Worm (Caenorhabditis elegans) whole organism, L1 larva: ENCODE data around the gene mrp-6.

ENCODE experiments used
- C04F5.9 ChIP-seq: sonication (generic microtip); optimal IDR thresholded peaks from 2 replicates; lab custom pipeline; 2016; ENCODE audit warnings: missing genetic modification characterization, missing compliant biosample characterization
- C34B4.2 ChIP-seq: sonication (generic microtip); optimal IDR thresholded peaks from 2 replicates; lab custom pipeline; 2017; ENCODE audit warnings: mild to moderate bottlenecking, missing genetic modification characterization, missing compliant biosample characterization
- Y116A8C.19 ChIP-seq: sonication (generic microtip); optimal IDR thresholded peaks from 2 replicates; lab custom pipeline; 2016; ENCODE audit warnings: missing compliant biosample characterization, missing genetic modification characterization, borderline replicate concordance
- aha-1 ChIP-seq: fragments of 150-350 bp; optimal IDR thresholded peaks from 2 replicates; lab custom pipeline; 2014; ENCODE audit warnings: missing biosample characterization, missing genetic modification characterization
- alr-1 ChIP-seq: fragments of 200-800 bp; sonication (Bioruptor generic); optimal IDR thresholded peaks from 2 replicates; lab custom pipeline; 2018; ENCODE audit warnings: borderline replicate concordance, mild to moderate bottlenecking, missing genetic modification characterization, missing compliant biosample characterization
- aly-2 ChIP-seq: fragments of 150-350 bp; optimal IDR thresholded peaks from 2 replicates; lab custom pipeline; 2014; ENCODE audit warnings: missing biosample characterization, missing genetic modification characterization
- blmp-1 ChIP-seq: fragments of 150-350 bp; optimal IDR thresholded peaks from 2 replicates; lab custom pipeline; 2014; ENCODE audit warnings: missing biosample characterization, missing genetic modification characterization
- ceh-82 ChIP-seq, 3 experiments: fragments of 150-350 bp in 1 of 3; sonication (generic microtip) in 2 of 3; optimal IDR thresholded peaks; 2 replicates each; lab custom pipeline; 2014 to 2017; ENCODE audit warnings: missing biosample characterization in 3 of 3, missing genetic modification characterization in 3 of 3
- ceh-88 ChIP-seq: fragments of 200-800 bp; sonication (Bioruptor generic); IDR thresholded peaks from 2 replicates; pipeline ENCODE4 v1.3.6; 2022; ENCODE audit warnings: missing genetic modification characterization, missing compliant biosample characterization
- ceh-90 ChIP-seq: sonication (generic microtip); optimal IDR thresholded peaks from 2 replicates; lab custom pipeline; 2016; ENCODE audit warnings: missing genetic modification characterization, missing compliant biosample characterization
- ces-1 ChIP-seq: fragments of 150-350 bp; optimal IDR thresholded peaks from 2 replicates; lab custom pipeline; 2014; ENCODE audit warnings: missing biosample characterization, missing genetic modification reagents, missing genetic modification characterization
- dsc-1 ChIP-seq: sonication (generic microtip); optimal IDR thresholded peaks from 2 replicates; lab custom pipeline; 2016; ENCODE audit warnings: mild to moderate bottlenecking, missing genetic modification characterization, missing compliant biosample characterization
- efl-1 ChIP-seq, 4 experiments: fragments of 150-350 bp; optimal IDR thresholded peaks in 3 of 4; peaks in 1 of 4; 1 replicate in 1 of 4; 2 replicates in 3 of 4; lab custom pipeline; 2014; ENCODE audit warnings: missing biosample characterization in 2 of 4, missing genetic modification characterization in 2 of 4, missing genetic modification reagents in 2 of 4
- egl-27 ChIP-seq, 2 experiments: fragments of 150-350 bp in 1 of 2; sonication (generic microtip); optimal IDR thresholded peaks; 3 replicates each; lab custom pipeline; 2017 to 2018; ENCODE audit warnings: missing biosample characterization in 2 of 2, missing genetic modification characterization in 2 of 2, missing genetic modification reagents in 2 of 2
- elt-2 ChIP-seq: sonication (generic microtip); optimal IDR thresholded peaks from 2 replicates; lab custom pipeline; 2016; ENCODE audit warnings: missing genetic modification characterization, mild to moderate bottlenecking, inconsistent platforms, missing compliant biosample characterization, missing genetic modification reagents
- elt-3 ChIP-seq, 6 experiments: fragments of 150-350 bp in 1 of 6; sonication (generic microtip); optimal IDR thresholded peaks; 2 replicates each; lab custom pipeline; 2017 to 2018; ENCODE audit warnings: missing biosample characterization in 6 of 6, missing genetic modification characterization in 6 of 6, inconsistent platforms in 1 of 6
- fkh-4 ChIP-seq: sonication (generic microtip); optimal IDR thresholded peaks from 2 replicates; lab custom pipeline; 2016; ENCODE audit warnings: missing compliant biosample characterization, missing genetic modification characterization, borderline replicate concordance
- fkh-8 ChIP-seq: sonication (generic microtip); optimal IDR thresholded peaks from 2 replicates; lab custom pipeline; 2016; ENCODE audit warnings: mild to moderate bottlenecking, missing genetic modification characterization, missing compliant biosample characterization
- lin-13 ChIP-seq: fragments of 150-350 bp; optimal IDR thresholded peaks from 2 replicates; lab custom pipeline; 2014; ENCODE audit warnings: missing biosample characterization, missing genetic modification reagents, missing genetic modification characterization
- lin-14 ChIP-seq: fragments of 200-800 bp; sonication (Bioruptor generic); optimal IDR thresholded peaks from 2 replicates; lab custom pipeline; 2018; ENCODE audit warnings: mild to moderate bottlenecking, missing genetic modification characterization, moderate library complexity, missing compliant biosample characterization
- lin-15B ChIP-seq: fragments of 150-350 bp; sonication (generic microtip); optimal IDR thresholded peaks from 3 replicates; lab custom pipeline; 2014; ENCODE audit warnings: missing biosample characterization, missing genetic modification characterization
- lin-39 ChIP-seq: fragments of 150-350 bp; optimal IDR thresholded peaks from 2 replicates; lab custom pipeline; 2014; ENCODE audit warnings: missing biosample characterization, missing genetic modification reagents, missing genetic modification characterization
- lsy-2 ChIP-seq, 2 experiments: fragments of 150-350 bp; optimal IDR thresholded peaks; 2 replicates each; lab custom pipeline; 2014; ENCODE audit warnings: missing biosample characterization in 2 of 2, missing genetic modification characterization in 2 of 2
- mab-9 ChIP-seq: fragments of 200-800 bp; sonication (Bioruptor generic); IDR thresholded peaks from 2 replicates; pipeline ENCODE4 v1.3.6; 2022; ENCODE audit warnings: missing genetic modification reagents, missing genetic modification characterization, missing compliant biosample characterization
- mdl-1 ChIP-seq, 2 experiments: fragments of 150-350 bp; optimal IDR thresholded peaks; 2 replicates each; lab custom pipeline; 2014 to 2017; ENCODE audit warnings: missing biosample characterization in 2 of 2, missing genetic modification characterization in 2 of 2, inconsistent platforms in 1 of 2
- mef-2 ChIP-seq: fragments of 150-350 bp; optimal IDR thresholded peaks from 2 replicates; lab custom pipeline; 2014; ENCODE audit warnings: missing biosample characterization, missing genetic modification characterization
- mep-1 ChIP-seq: fragments of 150-350 bp; optimal IDR thresholded peaks from 2 replicates; lab custom pipeline; 2014; ENCODE audit warnings: missing biosample characterization, missing genetic modification characterization
- nhr-12 ChIP-seq: sonication (generic microtip); optimal IDR thresholded peaks from 2 replicates; lab custom pipeline; 2017; ENCODE audit warnings: missing biosample characterization, missing genetic modification characterization
- nhr-19 ChIP-seq: fragments of 200-800 bp; sonication (Bioruptor generic); conservative IDR thresholded peaks from 2 replicates; pipeline ENCODE4 v1.3.6; 2022; ENCODE audit warnings: missing genetic modification characterization, missing compliant biosample characterization
- nhr-20 ChIP-seq: sonication (generic microtip); optimal IDR thresholded peaks from 2 replicates; lab custom pipeline; 2016; ENCODE audit warnings: mild to moderate bottlenecking, missing genetic modification characterization, missing compliant biosample characterization
- nhr-237 ChIP-seq: fragments of 150-350 bp; optimal IDR thresholded peaks from 2 replicates; lab custom pipeline; 2014; ENCODE audit warnings: missing biosample characterization, missing genetic modification characterization
- nhr-47 ChIP-seq: sonication (generic microtip); optimal IDR thresholded peaks from 2 replicates; lab custom pipeline; 2016; ENCODE audit warnings: mild to moderate bottlenecking, missing genetic modification characterization, moderate library complexity, missing compliant biosample characterization
- nhr-71 ChIP-seq: sonication (generic microtip); optimal IDR thresholded peaks from 2 replicates; lab custom pipeline; 2016; ENCODE audit warnings: mild to moderate bottlenecking, missing genetic modification characterization, moderate library complexity, missing compliant biosample characterization
- nhr-77 ChIP-seq: fragments of 150-350 bp; optimal IDR thresholded peaks from 2 replicates; lab custom pipeline; 2014; ENCODE audit warnings: missing biosample characterization, missing genetic modification characterization
- nhr-85 ChIP-seq: sonication (generic microtip); peaks from one replicate; lab custom pipeline; 2016; ENCODE audit warnings: missing genetic modification characterization, inconsistent platforms, missing compliant biosample characterization
- pag-3 ChIP-seq: sonication (generic microtip); optimal IDR thresholded peaks from 2 replicates; lab custom pipeline; 2017; ENCODE audit warnings: missing genetic modification characterization, mild to moderate bottlenecking, missing compliant biosample characterization, antibody characterized with exemption, borderline replicate concordance; ENCODE audit not compliant: insufficient read depth
- rnt-1 ChIP-seq: sonication (generic microtip); optimal IDR thresholded peaks from 2 replicates; lab custom pipeline; 2016; ENCODE audit warnings: mild to moderate bottlenecking, missing genetic modification characterization, moderate library complexity, missing compliant biosample characterization
- sox-4 ChIP-seq: sonication (generic microtip); optimal IDR thresholded peaks from 2 replicates; lab custom pipeline; 2016; ENCODE audit warnings: missing genetic modification characterization, missing compliant biosample characterization
- sptf-1 ChIP-seq: fragments of 150-350 bp; optimal IDR thresholded peaks from 2 replicates; lab custom pipeline; 2014; ENCODE audit warnings: missing biosample characterization, missing genetic modification characterization
- tbx-2 ChIP-seq: sonication (generic microtip); optimal IDR thresholded peaks from 2 replicates; lab custom pipeline; 2016; ENCODE audit warnings: missing genetic modification characterization, missing compliant biosample characterization
- tlp-1 ChIP-seq: fragments of 150-350 bp; optimal IDR thresholded peaks from 2 replicates; lab custom pipeline; 2014; ENCODE audit warnings: missing biosample characterization, missing genetic modification characterization
- unc-62 ChIP-seq: fragments of 150-350 bp; optimal IDR thresholded peaks from 2 replicates; lab custom pipeline; 2014; ENCODE audit warnings: missing biosample characterization, missing genetic modification reagents, missing genetic modification characterization
- unc-86 ChIP-seq: sonication (generic microtip); optimal IDR thresholded peaks from 2 replicates; lab custom pipeline; 2016; ENCODE audit warnings: missing genetic modification characterization, missing compliant biosample characterization
- unc-98 ChIP-seq: fragments of 200-800 bp; sonication (Bioruptor generic); IDR thresholded peaks from 2 replicates; pipeline ENCODE4 v1.3.6; 2022; ENCODE audit warnings: missing genetic modification characterization, missing compliant biosample characterization
- xbp-1 ChIP-seq: sonication (generic microtip); optimal IDR thresholded peaks from 2 replicates; lab custom pipeline; 2016; ENCODE audit warnings: missing genetic modification characterization, missing compliant biosample characterization
- zag-1 ChIP-seq: fragments of 150-350 bp; optimal IDR thresholded peaks from 2 replicates; lab custom pipeline; 2014; ENCODE audit warnings: missing biosample characterization, missing genetic modification characterization
- ztf-11 ChIP-seq, 2 experiments: sonication (generic microtip); optimal IDR thresholded peaks; 2 replicates each; lab custom pipeline; 2016 to 2017; ENCODE audit warnings: missing genetic modification characterization in 2 of 2, missing biosample characterization in 1 of 2, missing compliant biosample characterization in 1 of 2

The mrp-6 gene

DNA sequence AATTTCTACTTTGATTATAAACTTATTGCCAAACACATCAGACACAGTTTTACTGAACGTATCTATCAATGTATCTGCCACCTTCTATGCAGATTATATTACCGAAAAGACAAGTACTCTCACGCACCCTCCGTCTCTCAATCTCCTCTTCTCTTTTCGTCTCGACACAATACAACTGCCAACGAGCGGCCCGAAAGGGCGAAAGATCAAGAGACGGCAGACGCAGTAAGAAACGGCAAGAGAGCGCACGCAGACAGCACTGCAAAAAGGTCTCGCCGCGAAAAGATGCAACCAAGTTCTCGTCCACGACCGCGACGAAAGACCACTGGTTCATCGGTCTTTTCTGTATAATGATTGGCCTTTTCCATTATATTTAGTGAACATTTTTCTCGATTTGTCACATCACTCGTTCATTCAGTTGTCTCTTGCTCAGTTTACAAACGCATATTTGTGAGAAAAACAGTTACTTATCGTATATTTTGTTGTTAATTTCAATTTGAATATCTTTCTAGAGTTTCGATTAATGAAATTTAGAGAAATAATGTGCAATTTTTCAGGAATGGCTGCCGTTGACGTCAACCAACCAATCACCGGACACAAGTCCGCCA lies 4.1 kb upstream of the mrp-6 start, which contains the start of gene vha-12 (continued):
- TF ChIP-seq elt-3 (tag; optimal IDR thresholded peaks at IDR 0.05; lab: Kevin White, UChicago) = peak in 4 of 6 experiments; percentile 19 to 86 (median 79)
- peak; percentile 83 for TF ChIP-seq aly-2 (tag; lab: Kevin White, UChicago)
- peak; percentile 95 for TF ChIP-seq tbx-2
- TF ChIP-seq egl-27 (tag; optimal IDR thresholded peaks at IDR 0.05; lab: Kevin White, UChicago) = peak; percentile 74 to 87
- TF ChIP-seq alr-1 = no peak
- peak; percentile 71 for TF ChIP-seq mef-2 (tag; lab: Kevin White, UChicago)
- peak; percentile 51 for TF ChIP-seq lin-15B (tag; lab: Kevin White, UChicago)
- TF ChIP-seq C04F5.9 = peak; percentile 41
- peak; percentile 81 to 93 for TF ChIP-seq efl-1 (optimal IDR thresholded peaks at IDR 0.05; lab: Kevin White, UChicago)
- peak; percentile 60 to 96 for TF ChIP-seq efl-1 (GFP tag; optimal IDR thresholded peaks at IDR 0.05 in 1 of 2; lab: Kevin White, UChicago)
- TF ChIP-seq zag-1 = no peak
- TF ChIP-seq mep-1 (tag; lab: Kevin White, UChicago) = peak; percentile 86
- TF ChIP-seq nhr-20 (tag; lab: Kevin White, UChicago) = peak; percentile 96
- no peak for TF ChIP-seq sptf-1
- TF ChIP-seq sox-4 (tag; lab: Kevin White, UChicago) = peak; percentile 58
- TF ChIP-seq fkh-4 (tag; lab: Kevin White, UChicago) = no peak
- TF ChIP-seq aha-1 (tag; lab: Kevin White, UChicago) = no peak
- TF ChIP-seq dsc-1 (tag; lab: Kevin White, UChicago) = peak; percentile 77
- TF ChIP-seq rnt-1 = peak; percentile 94
- peak; percentile 94 for TF ChIP-seq xbp-1
- peak; percentile 66; the same call in 1 of the 2 replicates for TF ChIP-seq mab-9 (GFP tag; lab: Robert Waterston, UW)
- TF ChIP-seq fkh-8 = peak; percentile 89
- peak; percentile 65 for TF ChIP-seq lin-39 (tag; lab: Kevin White, UChicago)
- TF ChIP-seq nhr-77 (tag; lab: Kevin White, UChicago) = peak; percentile 89
- TF ChIP-seq unc-62 (GFP tag; lab: Kevin White, UChicago) = no peak
- TF ChIP-seq ceh-88 (GFP tag; lab: Robert Waterston, UW) = peak; percentile 51; the same call in 1 of the 2 replicates
- peak; percentile 87 to 90 for TF ChIP-seq lsy-2 (tag; optimal IDR thresholded peaks at IDR 0.05; lab: Kevin White, UChicago)
- peak; percentile 90 for TF ChIP-seq nhr-19 (GFP tag; lab: Robert Waterston, UW)
- peak; percentile 91 for TF ChIP-seq nhr-237 (tag; lab: Kevin White, UChicago)
- no peak for TF ChIP-seq ceh-90
- TF ChIP-seq lin-13 (GFP tag; lab: Kevin White, UChicago) = peak; percentile 78
- TF ChIP-seq unc-98 (GFP tag; lab: Robert Waterston, UW) = no peak
- TF ChIP-seq ces-1 = no peak
- TF ChIP-seq lin-14 = peak; percentile 98

DNA sequence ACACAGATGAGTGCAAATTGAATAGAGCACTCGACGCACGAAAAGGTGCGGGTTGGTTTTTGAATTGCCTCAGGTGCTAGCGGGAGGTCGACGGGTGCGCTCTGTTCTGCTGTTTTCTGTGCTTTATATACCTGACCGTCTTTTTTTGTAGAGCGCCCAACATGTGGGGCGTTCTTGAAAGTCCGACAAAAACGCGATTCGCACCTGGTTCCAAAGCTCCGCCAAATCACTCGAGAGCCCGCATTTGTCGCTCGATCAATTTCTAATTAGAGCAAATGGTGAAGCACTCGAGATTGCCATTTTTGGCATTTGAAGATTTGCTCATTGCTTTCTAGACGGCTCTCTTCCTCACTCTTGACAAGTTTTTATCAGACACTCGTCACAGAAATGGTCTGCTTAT lies 9.2 kb downstream of the mrp-6 start, which contains the start of gene ZK470.6:
Gene ZK470.6, minus strand, starts transcription at position 101 of the 400 bp plus-strand sequence.
- TF ChIP-seq nhr-85 (tag; lab: Kevin White, UChicago) = no peak
- TF ChIP-seq nhr-47 (tag; lab: Kevin White, UChicago) = no peak
- TF ChIP-seq nhr-71 = no peak
- TF ChIP-seq C34B4.2 (tag; lab: Kevin White, UChicago) = no peak
- no peak for TF ChIP-seq sptf-1

DNA sequence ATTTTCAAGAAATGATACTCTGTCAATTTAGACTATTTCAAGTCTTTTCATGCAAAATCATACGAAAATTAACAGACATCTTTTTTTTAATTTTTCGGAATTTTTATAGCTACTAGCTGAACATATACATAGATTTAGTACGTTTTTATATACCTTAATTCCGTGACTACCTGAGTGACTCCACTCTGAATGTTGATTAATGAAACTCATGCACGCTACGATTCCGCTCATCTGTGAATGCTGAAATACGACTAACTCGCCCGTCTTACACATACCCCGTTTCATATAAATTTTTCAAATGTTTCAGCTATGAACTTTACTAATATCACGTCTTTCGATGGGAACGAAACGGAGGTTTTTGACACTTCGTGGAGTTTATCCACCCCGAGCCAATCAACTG lies 19.4 kb downstream of the mrp-6 start, which contains the start of gene ZK470.14:
Gene ZK470.14, plus strand, starts transcription at position 301 of the 400 bp plus-strand sequence.
- TF ChIP-seq nhr-12 = no peak
- TF ChIP-seq blmp-1 = no peak
- TF ChIP-seq ztf-11 (tag; optimal IDR thresholded peaks at IDR 0.05; lab: Kevin White, UChicago) = no peak
- TF ChIP-seq pag-3 = no peak
- TF ChIP-seq elt-2 (tag; lab: Kevin White, UChicago) = no peak
- TF ChIP-seq C04F5.9 = no peak
- TF ChIP-seq ceh-82 (tag; optimal IDR thresholded peaks at IDR 0.05; lab: Kevin White, UChicago) = no peak
- TF ChIP-seq unc-86 (tag; lab: Kevin White, UChicago) = no peak
- TF ChIP-seq mdl-1 (tag; optimal IDR thresholded peaks at IDR 0.05; lab: Kevin White, UChicago) = no peak
- TF ChIP-seq tlp-1 (tag; lab: Kevin White, UChicago) = no peak
- TF ChIP-seq mab-9 (GFP tag; lab: Robert Waterston, UW) = no peak
- TF ChIP-seq Y116A8C.19 = no peak
